Fruit fly (Drosophila melanogaster) whole organism, wandering third instar larva: ENCODE results near the gene CG34290.

Experiments used
- Abd-B ChIP-seq: fragments of >200 bp; optimal IDR thresholded peaks from 2 replicates; lab custom pipeline; 2017; ENCODE audit warnings: missing biosample characterization, missing genetic modification characterization
- CG32264 ChIP-seq: fragments of 200-800 bp; sonication (Bioruptor generic); optimal IDR thresholded peaks from 2 replicates; lab custom pipeline; 2016; ENCODE audit warnings: missing biosample characterization, missing genetic modification characterization
- CG9705 ChIP-seq: fragments of 200-800 bp; sonication (Bioruptor generic); optimal IDR thresholded peaks from 2 replicates; lab custom pipeline; 2018; ENCODE audit warnings: missing biosample characterization, mild to moderate bottlenecking, missing genetic modification characterization
- CrebA ChIP-seq: fragments of 200-800 bp; sonication (Bioruptor generic); optimal IDR thresholded peaks from 2 replicates; lab custom pipeline; 2016; ENCODE audit warnings: missing biosample characterization, mild to moderate bottlenecking, missing genetic modification characterization, borderline replicate concordance
- Dif ChIP-seq: fragments of 200-275, 200-300 bp; sonication (Bioruptor generic); optimal IDR thresholded peaks from 2 replicates; lab custom pipeline; 2018; ENCODE audit warnings: missing biosample characterization, missing genetic modification characterization; ENCODE audit not compliant: partially characterized antibody
- GATAd ChIP-seq: sonication (Bioruptor generic); optimal IDR thresholded peaks from 2 replicates; lab custom pipeline; 2016; ENCODE audit warnings: missing biosample characterization, missing genetic modification characterization
- HLH106 ChIP-seq: fragments of 200-800 bp; optimal IDR thresholded peaks from 3 replicates; lab custom pipeline; 2019; ENCODE audit warnings: missing biosample characterization, mild to moderate bottlenecking, missing genetic modification characterization, moderate library complexity
- Hnf4 ChIP-seq: fragments of 200-800 bp; sonication (Bioruptor generic); optimal IDR thresholded peaks from 2 replicates; lab custom pipeline; 2016; ENCODE audit warnings: missing biosample characterization, mild to moderate bottlenecking, missing genetic modification characterization
- Hr78 ChIP-seq: fragments of >200 bp; optimal IDR thresholded peaks from 2 replicates; lab custom pipeline; 2017; ENCODE audit warnings: missing biosample characterization, missing genetic modification characterization
- Hr83 ChIP-seq: fragments of 200-300 bp; sonication (Bioruptor generic); optimal IDR thresholded peaks from 2 replicates; lab custom pipeline; 2016; ENCODE audit warnings: missing biosample characterization, mild to moderate bottlenecking, missing genetic modification characterization, moderate library complexity; ENCODE audit not compliant: poor library complexity, severe bottlenecking
- Jra ChIP-seq: sonication (Bioruptor generic); optimal IDR thresholded peaks from 2 replicates; lab custom pipeline; 2016; ENCODE audit warnings: missing biosample characterization, missing genetic modification characterization
- Mio ChIP-seq: sonication (Bioruptor generic); optimal IDR thresholded peaks from 2 replicates; lab custom pipeline; 2016; ENCODE audit warnings: missing biosample characterization, missing genetic modification characterization
- Myc ChIP-seq: fragments of >200 bp; optimal IDR thresholded peaks from 2 replicates; lab custom pipeline; 2017
- N ChIP-seq: fragments of >200 bp; optimal IDR thresholded peaks from 2 replicates; lab custom pipeline; 2018; ENCODE audit warnings: missing biosample characterization, missing external identifiers, missing genetic modification characterization
- OdsH ChIP-seq: fragments of 200-800 bp; sonication (Bioruptor generic); optimal IDR thresholded peaks from 2 replicates; lab custom pipeline; 2016; ENCODE audit warnings: missing biosample characterization, mild to moderate bottlenecking, missing genetic modification characterization
- Rel ChIP-seq, 2 experiments: fragments of 200-800 bp; sonication (Bioruptor generic) in 1 of 2; optimal IDR thresholded peaks; 2 replicates in 1 of 2; 3 replicates in 1 of 2; lab custom pipeline; 2016 to 2019; ENCODE audit warnings: mild to moderate bottlenecking in 2 of 2, missing biosample characterization in 2 of 2, missing genetic modification characterization in 2 of 2, moderate library complexity in 1 of 2
- Sp1 ChIP-seq: fragments of 200-800 bp; sonication (Bioruptor generic); optimal IDR thresholded peaks from 3 replicates; lab custom pipeline; 2019; ENCODE audit warnings: missing biosample characterization, mild to moderate bottlenecking, missing genetic modification characterization, moderate library complexity
- Vsx2 ChIP-seq: fragments of 200-300, 225-300 bp; sonication (Bioruptor generic); optimal IDR thresholded peaks from 2 replicates; lab custom pipeline; 2018; ENCODE audit warnings: missing biosample characterization, missing genetic modification characterization; ENCODE audit not compliant: partially characterized antibody
- br ChIP-seq: fragments of 200-800 bp; sonication (Bioruptor generic); optimal IDR thresholded peaks from 2 replicates; lab custom pipeline; 2016; ENCODE audit warnings: missing biosample characterization, missing genetic modification characterization
- brk ChIP-seq: fragments of 200-800 bp; sonication (Bioruptor generic); optimal IDR thresholded peaks from 2 replicates; lab custom pipeline; 2016; ENCODE audit warnings: missing biosample characterization, mild to moderate bottlenecking, missing genetic modification characterization
- dl ChIP-seq, 2 experiments: fragments of 175-275, 200-275 bp in 1 of 2; fragments of 200-275 bp in 1 of 2; sonication (Bioruptor generic); optimal IDR thresholded peaks; lab custom pipeline; 2018; ENCODE audit warnings: mild to moderate bottlenecking in 2 of 2, missing biosample characterization in 2 of 2, missing genetic modification characterization in 2 of 2, moderate library complexity in 2 of 2; ENCODE audit not compliant: partially characterized antibody in 2 of 2, insufficient read depth in 1 of 2
- dsf ChIP-seq: sonication (Bioruptor generic); optimal IDR thresholded peaks from 2 replicates; lab custom pipeline; 2016; ENCODE audit warnings: missing biosample characterization, missing genetic modification characterization, borderline replicate concordance
- foxo ChIP-seq, 2 experiments: fragments of 200-800 bp; sonication (Bioruptor generic); optimal IDR thresholded peaks; 2 replicates in 1 of 2; 3 replicates in 1 of 2; lab custom pipeline; 2016 to 2017; ENCODE audit warnings: missing biosample characterization in 2 of 2, missing genetic modification characterization in 2 of 2
- fru ChIP-seq: fragments of 200-800 bp; sonication (Bioruptor generic); optimal IDR thresholded peaks from 3 replicates; lab custom pipeline; 2016; ENCODE audit warnings: missing biosample characterization, mild to moderate bottlenecking, missing genetic modification characterization
- h ChIP-seq: fragments of 200-800 bp; sonication (Bioruptor generic); optimal IDR thresholded peaks from 3 replicates; lab custom pipeline; 2016; ENCODE audit warnings: missing biosample characterization, mild to moderate bottlenecking, missing genetic modification characterization
- jim ChIP-seq: fragments of 175-275, 200-325 bp; sonication (Bioruptor generic); optimal IDR thresholded peaks from 2 replicates; lab custom pipeline; 2016; ENCODE audit warnings: missing biosample characterization, mild to moderate bottlenecking, missing genetic modification characterization
- lola ChIP-seq: fragments of >200 bp; optimal IDR thresholded peaks from 2 replicates; lab custom pipeline; 2017; ENCODE audit warnings: missing biosample characterization, missing genetic modification characterization
- pan ChIP-seq: fragments of >200 bp; optimal IDR thresholded peaks from 2 replicates; lab custom pipeline; 2017
- psq ChIP-seq: fragments of 200-800 bp; sonication (Bioruptor generic); optimal IDR thresholded peaks from 3 replicates; lab custom pipeline; 2017; ENCODE audit warnings: missing biosample characterization, mild to moderate bottlenecking, missing genetic modification characterization, moderate library complexity
- sage ChIP-seq: fragments of 200-800 bp; sonication (Bioruptor generic); optimal IDR thresholded peaks from 2 replicates; lab custom pipeline; 2016; ENCODE audit warnings: missing biosample characterization, mild to moderate bottlenecking, missing genetic modification characterization
- usp ChIP-seq: fragments of >200 bp; optimal IDR thresholded peaks from 2 replicates; lab custom pipeline; 2017; ENCODE audit warnings: missing biosample characterization, missing genetic modification characterization
- woc ChIP-seq: sonication (Bioruptor generic); optimal IDR thresholded peaks from 2 replicates; lab custom pipeline; 2016; ENCODE audit warnings: missing biosample characterization, mild to moderate bottlenecking, missing genetic modification characterization

Gene CG34290

dm6 chr3R:24333182-24333808 is 43.7 kb upstream of the CG34290 start, which contains the start of the genes Rrp5 and Dis3:
Rrp5 (minus strand) TSS chr3R:24333316.
Dis3 (plus strand) TSS chr3R:24333433.
- TF ChIP-seq dsf (GFP tag; lab: Kevin White, UChicago) = no peak
- no peak for TF ChIP-seq Abd-B (GFP tag; lab: Kevin White, UChicago)
- TF ChIP-seq psq (GFP tag; lab: Kevin White, UChicago) = no peak
- TF ChIP-seq Sp1 (GFP tag; lab: Kevin White, UChicago) = no peak
- no peak for TF ChIP-seq OdsH (GFP tag; lab: Kevin White, UChicago)
- TF ChIP-seq Rel (GFP tag; optimal IDR thresholded peaks at IDR 0.05; lab: Kevin White, UChicago) = no peak
- TF ChIP-seq Rel (tag; optimal IDR thresholded peaks at IDR 0.05; lab: Kevin White, UChicago) = no peak
- no peak for TF ChIP-seq lola (GFP tag; lab: Kevin White, UChicago)
- no peak for TF ChIP-seq sage
- no peak for TF ChIP-seq foxo (GFP tag; optimal IDR thresholded peaks at IDR 0.05; lab: Kevin White, UChicago)
- TF ChIP-seq h = no peak
- no peak for TF ChIP-seq Jra (GFP tag; lab: Kevin White, UChicago)
- no peak for TF ChIP-seq Hr83 (GFP tag; lab: Kevin White, UChicago)
- TF ChIP-seq Vsx2 (GFP tag; lab: Kevin White, UChicago) = peak; percentile 99
- TF ChIP-seq HLH106 (tag; lab: Kevin White, UChicago) = no peak
- no peak for TF ChIP-seq brk (GFP tag; lab: Kevin White, UChicago)
- peak in 1 of 2 experiments; percentile 16 for TF ChIP-seq dl (GFP tag; optimal IDR thresholded peaks at IDR 0.05; lab: Kevin White, UChicago; ENCODE audit: insufficient read depth in 1 of 2, partially characterized antibody in 2 of 2)
- no peak for TF ChIP-seq N
- TF ChIP-seq pan (lab: Kevin White, UChicago) = no peak
- TF ChIP-seq Dif = peak; percentile 97
- no peak for TF ChIP-seq CrebA (GFP tag; lab: Kevin White, UChicago)
- no peak for TF ChIP-seq GATAd (GFP tag; lab: Kevin White, UChicago)
- no peak for TF ChIP-seq jim (GFP tag; lab: Kevin White, UChicago)
- TF ChIP-seq woc (GFP tag; lab: Kevin White, UChicago) = no peak
- no peak for TF ChIP-seq fru (GFP tag; lab: Kevin White, UChicago)
- no peak for TF ChIP-seq CG9705
- TF ChIP-seq br (GFP tag; lab: Kevin White, UChicago) = no peak
- no peak for TF ChIP-seq CG32264 (GFP tag; lab: Kevin White, UChicago)
- TF ChIP-seq Mio (GFP tag; lab: Kevin White, UChicago) = no peak
- no peak for TF ChIP-seq usp (GFP tag; lab: Kevin White, UChicago)
- peak; percentile 68 for TF ChIP-seq Myc (lab: Kevin White, UChicago)
- TF ChIP-seq Hr78 (GFP tag; lab: Kevin White, UChicago) = no peak

dm6 chr3R:24320342-24320711 is 30.7 kb upstream of the CG34290 start:
- TF ChIP-seq Vsx2 (GFP tag; lab: Kevin White, UChicago) (peak; percentile 96), GATAd (GFP tag; lab: Kevin White, UChicago) (no peak), brk (GFP tag; lab: Kevin White, UChicago) (no peak), Jra (GFP tag; lab: Kevin White, UChicago) (no peak)
- TF ChIP-seq, all 38 proteins: peak for 1

dm6 chr3R:24319632-24320341 is 30.2 kb upstream of the CG34290 start:
- no peak for TF ChIP-seq Rel (GFP tag; optimal IDR thresholded peaks at IDR 0.05; lab: Kevin White, UChicago)
- peak; percentile 87 for TF ChIP-seq Rel (tag; optimal IDR thresholded peaks at IDR 0.05; lab: Kevin White, UChicago)
- TF ChIP-seq jim (GFP tag; lab: Kevin White, UChicago) = no peak

dm6 chr3R:24319083-24319381 is 29.4 kb upstream of the CG34290 start:
- TF ChIP-seq Rel (GFP tag; optimal IDR thresholded peaks at IDR 0.05; lab: Kevin White, UChicago) (no peak), Rel (tag; optimal IDR thresholded peaks at IDR 0.05; lab: Kevin White, UChicago) (no peak), Dif (no peak), Hr78 (GFP tag; lab: Kevin White, UChicago) (no peak), dsf (GFP tag; lab: Kevin White, UChicago) (no peak), Hnf4 (no peak), CG32264 (GFP tag; lab: Kevin White, UChicago) (no peak)
- TF ChIP-seq, all 38 proteins: peak for 0
